Fruit fly (Drosophila melanogaster): Measurements from ENCODE around the gene CG16974.

The CG16974 gene

dm6 chr2L:13183150-13183549 is 8.6 kb downstream of the CG16974 start, which contains the start of gene Rsph1:
Gene Rsph1, plus strand, starts transcription at chr2L:13183450.
- no peak for TF ChIP-seq Hr39 (GFP tag; optimal IDR thresholded peaks at IDR 0.05)
- no peak for TF ChIP-seq Smox (GFP tag; optimal IDR thresholded peaks at IDR 0.05)
- TF ChIP-seq Ets21C (GFP tag; optimal IDR thresholded peaks at IDR 0.05), result no peak
- TF ChIP-seq lz (GFP tag; optimal IDR thresholded peaks at IDR 0.05), result no peak
- TF ChIP-seq Sox14 (GFP tag; optimal IDR thresholded peaks at IDR 0.05), result no peak
- no peak for TF ChIP-seq Hr4 (GFP tag; optimal IDR thresholded peaks at IDR 0.05)
- TF ChIP-seq Gug (GFP tag; IDR thresholded peaks at IDR 0.05), result no peak
- no peak for TF ChIP-seq CG9139 (GFP tag; optimal IDR thresholded peaks at IDR 0.05)
- TF ChIP-seq CG11294 (GFP tag; IDR thresholded peaks at IDR 0.05), result no peak
- no peak for TF ChIP-seq CG4318 (GFP tag; optimal IDR thresholded peaks at IDR 0.05)
- TF ChIP-seq CG10669 (GFP tag; optimal IDR thresholded peaks at IDR 0.05), result no peak
- TF ChIP-seq CG31627 (GFP tag; optimal IDR thresholded peaks at IDR 0.05), result no peak

dm6 chr2L:13182415-13182814 is 9.4 kb downstream of the CG16974 start, which contains the start of gene Mgat3:
Gene Mgat3, minus strand, starts transcription at chr2L:13182596.
- TF ChIP-seq CG3032 (tag; optimal IDR thresholded peaks at IDR 0.05), result no peak
- no peak for TF ChIP-seq fd85E (GFP tag; optimal IDR thresholded peaks at IDR 0.05)
- TF ChIP-seq Hr4 (GFP tag; optimal IDR thresholded peaks at IDR 0.05), result no peak
- no peak for TF ChIP-seq CG15336 (GFP tag; IDR thresholded peaks at IDR 0.05)
- no peak for TF ChIP-seq achi (GFP tag; optimal IDR thresholded peaks at IDR 0.05)
- TF ChIP-seq CG9139 (GFP tag; optimal IDR thresholded peaks at IDR 0.05), result no peak
- TF ChIP-seq Hr39 (GFP tag; optimal IDR thresholded peaks at IDR 0.05), result no peak
- no peak for TF ChIP-seq lz (GFP tag; optimal IDR thresholded peaks at IDR 0.05)
- TF ChIP-seq svp (GFP tag), result no peak

DNA sequence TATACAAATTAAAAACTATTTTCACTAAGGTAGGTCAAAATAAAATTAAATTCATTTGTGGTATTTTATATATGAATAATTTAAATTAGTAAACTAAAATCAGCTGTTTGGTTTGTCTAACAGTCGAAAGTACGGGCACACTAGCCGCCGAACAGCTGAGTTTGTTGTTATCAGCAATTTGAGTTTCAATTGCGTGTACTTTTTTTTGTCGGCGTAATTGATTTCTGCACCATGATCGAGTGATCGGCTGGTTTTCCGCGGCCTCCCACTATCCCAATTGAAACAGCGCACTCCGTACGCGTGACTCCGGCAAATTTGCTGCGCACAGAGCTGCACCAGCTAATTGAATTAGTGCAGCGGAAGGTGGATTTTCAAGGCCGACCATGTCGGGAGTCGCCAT is 12.7 kb downstream of the CG16974 start, which contains the start of gene Alg7:
TSS of gene Alg7 (plus strand) at position 153 of the 400 bp plus-strand sequence.
- no peak for TF ChIP-seq Hr39 (GFP tag; optimal IDR thresholded peaks at IDR 0.05)

dm6 chr2L:13176701-13177249 is 15.0 kb downstream of the CG16974 start, which contains the start of the genes Sfmbt and CG5439:
Gene Sfmbt, minus strand, starts transcription at chr2L:13176785.
Gene CG5439, plus strand, starts transcription at chr2L:13177150.
- TF ChIP-seq CG6808 (GFP tag; optimal IDR thresholded peaks at IDR 0.05) (no peak), CG11902 (GFP tag; optimal IDR thresholded peaks at IDR 0.05) (peak; percentile 69), CG4318 (GFP tag; optimal IDR thresholded peaks at IDR 0.05) (no peak), vri (GFP tag; optimal IDR thresholded peaks at IDR 0.05) (no peak), Sox14 (GFP tag; optimal IDR thresholded peaks at IDR 0.05) (peak; percentile 83), pdm3 (GFP tag; optimal IDR thresholded peaks at IDR 0.05) (no peak), Eip75B (GFP tag; optimal IDR thresholded peaks at IDR 0.05) (no peak), CG9139 (GFP tag; optimal IDR thresholded peaks at IDR 0.05) (no peak), Eip93F (GFP tag; optimal IDR thresholded peaks at IDR 0.05) (peak; percentile 10), CG31627 (GFP tag; optimal IDR thresholded peaks at IDR 0.05) (peak; percentile 84), net (GFP tag; optimal IDR thresholded peaks at IDR 0.05) (no peak), Ets96B (tag; optimal IDR thresholded peaks at IDR 0.05) (peak; percentile 59), CG6792 (GFP tag; optimal IDR thresholded peaks at IDR 0.05) (peak; percentile 71), Sox15 (GFP tag; optimal IDR thresholded peaks at IDR 0.05) (peak; percentile 75), CG8319 (GFP tag; optimal IDR thresholded peaks at IDR 0.05) (no peak), CG10669 (GFP tag; optimal IDR thresholded peaks at IDR 0.05) (no peak), CG6854 (GFP tag; optimal IDR thresholded peaks at IDR 0.05) (no peak), CG6276 (GFP tag; optimal IDR thresholded peaks at IDR 0.05) (no peak), Met (GFP tag; optimal IDR thresholded peaks at IDR 0.05) (no peak), Gug (GFP tag; IDR thresholded peaks at IDR 0.05) (peak; percentile 70; the same call in 1 of the 2 replicates), CG11762 (GFP tag; optimal IDR thresholded peaks at IDR 0.05; ENCODE audit: insufficient read depth) (no peak), fd59A (GFP tag; optimal IDR thresholded peaks at IDR 0.05) (peak; percentile 47), dsx (GFP tag; optimal IDR thresholded peaks at IDR 0.05; ENCODE audit: poor library complexity, severe bottlenecking) (no peak), CG7368 (GFP tag; optimal IDR thresholded peaks at IDR 0.05) (no peak), Hr4 (GFP tag; optimal IDR thresholded peaks at IDR 0.05) (no peak), Ets21C (GFP tag; optimal IDR thresholded peaks at IDR 0.05) (peak; percentile 80), CG15336 (GFP tag; IDR thresholded peaks at IDR 0.05) (no peak; the same call in 1 of the 2 replicates), spab (GFP tag; optimal IDR thresholded peaks at IDR 0.05) (no peak), salr (GFP tag; optimal IDR thresholded peaks at IDR 0.05) (peak in 1 of 2 experiments; percentile 39), acj6 (GFP tag; optimal IDR thresholded peaks at IDR 0.05) (peak; percentile 78), Blimp-1 (GFP tag; optimal IDR thresholded peaks at IDR 0.05) (no peak), CG10631 (GFP tag; optimal IDR thresholded peaks at IDR 0.05) (peak; percentile 85), CG3919 (GFP tag; optimal IDR thresholded peaks at IDR 0.05) (no peak), Sox102F (GFP tag; optimal IDR thresholded peaks at IDR 0.05) (no peak), CG6163 (GFP tag; IDR thresholded peaks at IDR 0.05) (no peak), Lpt (GFP tag; optimal IDR thresholded peaks at IDR 0.05) (no peak)

All from whole organism, prepupa.